Worm (Caenorhabditis elegans) whole organism, early embryonic: Measurements from ENCODE around the gene C44C10.15.

Experiments
- B0310.2 ChIP-seq: sonication (generic microtip); optimal IDR thresholded peaks from 2 replicates; lab custom pipeline; 2016; ENCODE audit warnings: mild to moderate bottlenecking, missing genetic modification characterization, missing compliant biosample characterization
- F13C5.2 ChIP-seq: sonication (generic microtip); optimal IDR thresholded peaks from 2 replicates; lab custom pipeline; 2017; ENCODE audit warnings: mild to moderate bottlenecking, missing genetic modification characterization, inconsistent platforms, missing compliant biosample characterization
- aly-1 ChIP-seq: sonication (generic microtip); optimal IDR thresholded peaks from 2 replicates; lab custom pipeline; 2016; ENCODE audit warnings: missing genetic modification characterization, missing compliant biosample characterization
- ama-1 ChIP-seq: fragments of 150-350 bp; optimal IDR thresholded peaks from 2 replicates; lab custom pipeline; 2014
- ceh-13 ChIP-seq: fragments of 200-800 bp; sonication (Bioruptor generic); optimal IDR thresholded peaks from 2 replicates; lab custom pipeline; 2018; ENCODE audit warnings: mild to moderate bottlenecking, missing genetic modification characterization, missing compliant biosample characterization
- ceh-36 ChIP-seq: sonication (generic microtip); optimal IDR thresholded peaks from 2 replicates; lab custom pipeline; 2016; ENCODE audit warnings: missing genetic modification characterization, inconsistent platforms, missing compliant biosample characterization
- ets-7 ChIP-seq: sonication (generic microtip); optimal IDR thresholded peaks from 2 replicates; lab custom pipeline; 2016; ENCODE audit warnings: missing genotype, missing genetic modification characterization, missing compliant biosample characterization
- flt-1 ChIP-seq: fragments of 200-800 bp; sonication (Bioruptor generic); IDR thresholded peaks from 2 replicates; pipeline ENCODE4 v1.3.6; 2022; ENCODE audit warnings: missing genetic modification characterization, missing compliant biosample characterization
- hmbx-1 ChIP-seq: sonication (generic microtip); optimal IDR thresholded peaks from 2 replicates; lab custom pipeline; 2016; ENCODE audit warnings: mild to moderate bottlenecking, missing genetic modification characterization, missing compliant biosample characterization
- hmg-4 ChIP-seq: fragments of 200-800 bp; sonication (Bioruptor generic); optimal IDR thresholded peaks from 2 replicates; lab custom pipeline; 2018; ENCODE audit warnings: mild to moderate bottlenecking, missing genetic modification characterization, missing compliant biosample characterization
- hnd-1 ChIP-seq: sonication (generic microtip); optimal IDR thresholded peaks from 2 replicates; lab custom pipeline; 2016; ENCODE audit warnings: missing genetic modification characterization, missing compliant biosample characterization
- pes-1 ChIP-seq: fragments of 200-800 bp; sonication (Bioruptor generic); IDR thresholded peaks from 2 replicates; pipeline ENCODE4 v1.3.6; 2022; ENCODE audit warnings: missing genetic modification reagents, missing genetic modification characterization, missing compliant biosample characterization
- scrt-1 ChIP-seq: fragments of 200-800 bp; sonication (Bioruptor generic); IDR thresholded peaks from 2 replicates; pipeline ENCODE4 v1.3.6; 2022; ENCODE audit warnings: missing genetic modification characterization, missing compliant biosample characterization
- sea-1 ChIP-seq: fragments of 200-800 bp; sonication (Bioruptor generic); conservative IDR thresholded peaks from 2 replicates; pipeline ENCODE4 v1.3.6; 2022; ENCODE audit warnings: missing genetic modification characterization, missing compliant biosample characterization
- tbx-11 ChIP-seq: fragments of 200-800 bp; sonication (Bioruptor generic); IDR thresholded peaks from 2 replicates; pipeline ENCODE4 v1.3.6; 2022; ENCODE audit warnings: missing genetic modification characterization, missing compliant biosample characterization
- tbx-37 ChIP-seq: fragments of 200-800 bp; sonication (Bioruptor generic); conservative IDR thresholded peaks from 2 replicates; pipeline ENCODE4 v1.3.6; 2022; ENCODE audit warnings: missing genetic modification reagents, missing genetic modification characterization, missing compliant biosample characterization
- tra-4 ChIP-seq: sonication (generic microtip); optimal IDR thresholded peaks from 2 replicates; lab custom pipeline; 2017; ENCODE audit warnings: missing genetic modification characterization, missing compliant biosample characterization

C44C10.15 gene

DNA sequence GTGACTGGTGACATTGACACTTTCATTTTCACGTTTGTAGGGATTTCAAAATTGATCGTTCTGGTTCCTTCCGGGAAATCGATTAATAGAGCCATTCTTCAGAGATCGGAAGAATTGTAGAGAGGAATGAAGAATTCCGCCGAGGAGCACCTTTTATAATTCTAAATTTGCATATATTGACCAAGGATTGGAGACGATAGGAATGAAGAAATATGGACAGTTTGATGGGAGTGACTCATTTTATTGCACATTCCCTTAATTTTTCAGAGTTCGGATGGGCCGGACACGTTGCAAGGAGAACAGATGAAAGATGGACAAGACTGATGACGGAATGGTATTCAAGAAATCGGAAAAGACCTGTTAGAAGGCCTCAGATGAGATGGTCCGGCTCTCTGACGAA, at the start of gene C44C10.15:
Gene C44C10.15, minus strand, starts transcription at position 101 of the 400 bp plus-strand sequence.
- TF ChIP-seq tra-4 (tag; lab: Kevin White, UChicago) (no peak), aly-1 (tag; lab: Kevin White, UChicago) (no peak), ets-7 (tag; lab: Kevin White, UChicago) (no peak), F13C5.2 (no peak), flt-1 (GFP tag; lab: Robert Waterston, UW) (no peak), tbx-11 (GFP tag; lab: Robert Waterston, UW) (no peak), B0310.2 (no peak), ceh-13 (GFP tag; lab: Kevin White, UChicago) (no peak), tbx-37 (no peak), ceh-36 (tag; lab: Kevin White, UChicago) (no peak), ama-1 (lab: Kevin White, UChicago) (no peak), scrt-1 (GFP tag; lab: Robert Waterston, UW) (no peak), pes-1 (GFP tag; lab: Robert Waterston, UW) (no peak), hnd-1 (tag; lab: Kevin White, UChicago) (no peak), hmbx-1 (tag; lab: Kevin White, UChicago) (no peak), sea-1 (GFP tag; lab: Robert Waterston, UW) (no peak), hmg-4 (GFP tag; lab: Kevin White, UChicago) (no peak)

DNA sequence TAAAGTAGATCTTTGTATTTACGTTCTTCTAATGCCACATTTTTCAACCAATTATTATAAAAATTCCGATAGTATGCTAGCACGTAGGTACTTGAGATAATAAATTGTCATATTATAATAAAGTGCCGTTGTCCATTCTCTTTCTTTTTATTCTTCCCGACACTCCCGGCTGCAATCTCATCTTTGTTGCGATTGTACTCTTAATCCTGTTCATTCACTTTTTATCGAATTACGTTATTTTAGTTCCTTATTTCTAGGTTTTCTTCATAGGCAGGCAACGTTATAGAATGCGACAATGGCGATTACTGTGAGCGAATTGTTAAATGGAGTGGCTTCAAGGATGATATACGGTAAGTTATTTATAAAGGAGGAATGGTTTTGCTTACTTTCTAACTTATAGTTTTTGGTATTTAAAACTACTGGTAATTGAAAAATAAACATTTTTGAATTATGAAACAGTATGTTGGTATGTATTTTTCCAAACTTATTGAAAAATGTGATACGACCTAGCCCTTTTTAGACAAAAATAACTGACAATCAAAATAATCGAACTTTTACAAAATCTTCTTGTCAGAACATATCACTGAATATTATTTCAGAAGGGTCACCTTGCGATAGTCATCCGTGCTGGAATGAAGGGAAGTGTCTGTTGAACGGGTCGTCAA, 45.8 kb upstream of the C44C10.15 start, which contains the start of gene C40H5.2:
Gene C40H5.2, plus strand, starts transcription at position 256 of the 665 bp plus-strand sequence.
- TF ChIP-seq B0310.2: no peak
- no peak for TF ChIP-seq hmg-4 (GFP tag; lab: Kevin White, UChicago)
- TF ChIP-seq F13C5.2: no peak
- TF ChIP-seq hmbx-1 (tag; lab: Kevin White, UChicago): no peak
- no peak for TF ChIP-seq aly-1 (tag; lab: Kevin White, UChicago)
- no peak for TF ChIP-seq ets-7 (tag; lab: Kevin White, UChicago)
- TF ChIP-seq sea-1 (GFP tag; lab: Robert Waterston, UW): no peak
- TF ChIP-seq tbx-11 (GFP tag; lab: Robert Waterston, UW): no peak
- no peak for TF ChIP-seq ceh-13 (GFP tag; lab: Kevin White, UChicago)
- TF ChIP-seq pes-1 (GFP tag; lab: Robert Waterston, UW): no peak
- no peak for TF ChIP-seq flt-1 (GFP tag; lab: Robert Waterston, UW)
- TF ChIP-seq hnd-1 (tag; lab: Kevin White, UChicago): no peak
- no peak for TF ChIP-seq ceh-36 (tag; lab: Kevin White, UChicago)
- TF ChIP-seq scrt-1 (GFP tag; lab: Robert Waterston, UW): no peak
- no peak for TF ChIP-seq tbx-37
- TF ChIP-seq ama-1 (lab: Kevin White, UChicago): no peak

DNA sequence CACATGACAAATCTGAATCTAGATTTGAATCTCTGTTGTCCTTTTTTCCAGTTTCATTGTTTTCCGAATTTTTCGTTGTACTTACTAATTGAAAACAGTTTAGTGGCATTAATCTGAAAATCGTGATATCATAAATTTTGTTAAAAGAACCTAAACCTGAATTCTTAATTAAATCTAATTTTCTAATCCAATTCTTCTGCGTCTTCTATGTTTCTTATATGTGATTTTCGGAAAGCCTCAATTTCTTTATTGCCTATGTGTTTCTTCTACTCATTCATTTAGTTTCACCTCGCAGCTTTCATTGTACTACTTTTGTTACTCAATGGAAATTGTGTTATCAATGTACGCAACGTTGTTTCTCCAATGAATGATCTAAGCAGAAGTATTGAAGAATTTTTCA, 43.6 kb upstream of the C44C10.15 start:
- no peak for TF ChIP-seq hmbx-1 (tag; lab: Kevin White, UChicago)
- no peak for TF ChIP-seq hnd-1 (tag; lab: Kevin White, UChicago)
- TF ChIP-seq sea-1 (GFP tag; lab: Robert Waterston, UW): no peak
- no peak for TF ChIP-seq B0310.2
- no peak for TF ChIP-seq flt-1 (GFP tag; lab: Robert Waterston, UW)
- no peak for TF ChIP-seq tbx-11 (GFP tag; lab: Robert Waterston, UW)
- TF ChIP-seq aly-1 (tag; lab: Kevin White, UChicago): no peak
- no peak for TF ChIP-seq tbx-37
- no peak for TF ChIP-seq pes-1 (GFP tag; lab: Robert Waterston, UW)
- no peak for TF ChIP-seq F13C5.2
- TF ChIP-seq ets-7 (tag; lab: Kevin White, UChicago): no peak
- TF ChIP-seq ceh-13 (GFP tag; lab: Kevin White, UChicago): no peak
- no peak for TF ChIP-seq ama-1 (lab: Kevin White, UChicago)
- TF ChIP-seq tra-4 (tag; lab: Kevin White, UChicago): no peak
- TF ChIP-seq scrt-1 (GFP tag; lab: Robert Waterston, UW): no peak
- TF ChIP-seq ceh-36 (tag; lab: Kevin White, UChicago): no peak

DNA sequence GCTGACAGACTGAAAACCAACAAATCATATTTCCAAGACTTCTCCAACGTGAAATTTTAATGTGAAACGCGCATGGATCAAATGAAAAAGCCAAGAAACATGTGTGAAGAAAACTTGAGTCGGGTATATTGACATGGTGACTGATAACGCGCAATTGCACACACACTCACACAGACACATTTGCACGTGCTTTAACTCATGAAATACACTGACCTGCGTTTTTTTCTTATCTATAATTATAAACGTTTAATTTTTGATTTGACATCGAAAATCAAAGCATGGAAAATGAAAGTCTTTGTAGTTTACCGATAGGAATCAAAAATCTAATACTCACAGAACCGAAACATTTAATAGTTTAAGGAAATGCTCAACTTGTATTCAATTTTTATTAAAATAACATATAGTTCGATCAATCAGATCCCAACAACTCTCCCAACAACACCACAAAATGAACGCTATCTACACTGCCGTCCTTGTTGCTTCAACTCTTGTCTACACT, 38.5 kb upstream of the C44C10.15 start, which contains the start of gene nspa-9:
Gene nspa-9, plus strand, starts transcription at position 449 of the 499 bp plus-strand sequence.
- no peak for TF ChIP-seq hnd-1 (tag; lab: Kevin White, UChicago)
- TF ChIP-seq flt-1 (GFP tag; lab: Robert Waterston, UW): no peak
- no peak for TF ChIP-seq scrt-1 (GFP tag; lab: Robert Waterston, UW)
- no peak for TF ChIP-seq hmg-4 (GFP tag; lab: Kevin White, UChicago)
- TF ChIP-seq pes-1 (GFP tag; lab: Robert Waterston, UW): no peak

DNA sequence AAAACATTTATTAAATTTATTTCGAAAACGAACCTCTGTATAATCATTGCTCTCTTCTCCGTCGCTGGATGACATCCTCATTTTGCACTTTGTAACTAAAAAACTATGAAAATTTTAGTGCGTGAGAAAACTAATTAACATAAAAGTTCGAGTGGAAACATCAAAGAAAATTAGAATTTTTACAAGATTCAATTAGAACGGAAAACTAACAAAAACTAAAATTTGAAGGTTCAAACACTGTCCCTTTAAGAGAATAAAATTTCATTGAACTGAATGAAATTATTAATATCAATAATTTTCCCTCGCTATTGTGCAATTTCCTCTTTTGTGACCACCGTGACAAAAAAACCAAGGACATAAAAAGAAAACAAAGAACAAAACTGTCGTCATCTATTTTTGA, 36.9 kb upstream of the C44C10.15 start, which contains the start of gene D1053.3:
Gene D1053.3, minus strand, starts transcription at position 101 of the 400 bp plus-strand sequence.
- TF ChIP-seq sea-1 (GFP tag; lab: Robert Waterston, UW) (no peak), tbx-11 (GFP tag; lab: Robert Waterston, UW) (no peak), hmg-4 (GFP tag; lab: Kevin White, UChicago) (no peak), F13C5.2 (no peak), tbx-37 (no peak), ama-1 (lab: Kevin White, UChicago) (no peak), tra-4 (tag; lab: Kevin White, UChicago) (no peak), B0310.2 (no peak), aly-1 (tag; lab: Kevin White, UChicago) (no peak), flt-1 (GFP tag; lab: Robert Waterston, UW) (no peak)

DNA sequence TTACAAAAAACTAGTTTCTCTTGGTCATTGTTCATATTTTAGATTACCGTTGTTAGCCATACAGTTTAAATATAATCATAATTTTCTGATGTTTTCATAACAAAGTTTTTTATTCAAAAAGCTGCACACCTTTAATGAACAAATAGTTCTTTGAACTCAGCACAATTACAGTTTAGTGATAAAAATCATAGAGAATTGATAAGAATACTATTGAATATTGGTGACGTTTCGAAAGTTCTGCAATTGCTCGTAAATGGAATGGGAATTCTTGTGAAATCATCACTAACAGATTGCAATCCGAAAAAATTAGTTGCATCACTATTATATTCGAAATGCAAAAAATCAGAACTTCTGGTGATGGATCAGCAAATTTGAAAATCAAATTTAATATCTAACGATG, 33.9 kb upstream of the C44C10.15 start:
- no peak for TF ChIP-seq tra-4 (tag; lab: Kevin White, UChicago)
- TF ChIP-seq ceh-13 (GFP tag; lab: Kevin White, UChicago): no peak
- TF ChIP-seq hnd-1 (tag; lab: Kevin White, UChicago): no peak
- no peak for TF ChIP-seq pes-1 (GFP tag; lab: Robert Waterston, UW)
- TF ChIP-seq scrt-1 (GFP tag; lab: Robert Waterston, UW): no peak
- no peak for TF ChIP-seq ama-1 (lab: Kevin White, UChicago)
- TF ChIP-seq ets-7 (tag; lab: Kevin White, UChicago): no peak
- TF ChIP-seq flt-1 (GFP tag; lab: Robert Waterston, UW): no peak
- no peak for TF ChIP-seq hmbx-1 (tag; lab: Kevin White, UChicago)
- no peak for TF ChIP-seq sea-1 (GFP tag; lab: Robert Waterston, UW)
- TF ChIP-seq tbx-37: no peak
- no peak for TF ChIP-seq F13C5.2
- no peak for TF ChIP-seq hmg-4 (GFP tag; lab: Kevin White, UChicago)
- no peak for TF ChIP-seq tbx-11 (GFP tag; lab: Robert Waterston, UW)
